Fruit fly (Drosophila melanogaster) whole organism, embryonic: ENCODE data around the gene CG31974.

Source experiments
- Antp ChIP-seq: fragments of 200-800 bp; sonication (Bioruptor generic); optimal IDR thresholded peaks from 3 replicates; lab custom pipeline; 2016; ENCODE audit warnings: missing biosample characterization, missing genetic modification characterization
- CG11085 ChIP-seq: fragments of 200-800 bp; sonication (Bioruptor generic); IDR thresholded peaks from 2 replicates; pipeline ENCODE4 v1.3.6; 2022; ENCODE audit warnings: missing biosample characterization, missing genetic modification characterization
- CG11456 ChIP-seq: fragments of 200-800 bp; sonication (Bioruptor generic); IDR thresholded peaks from 3 replicates; pipeline ENCODE4 v1.3.6; 2022; ENCODE audit warnings: missing biosample characterization, missing genetic modification characterization
- CG11504 ChIP-seq: fragments of 200-800 bp; sonication (Bioruptor generic); optimal IDR thresholded peaks from 3 replicates; lab custom pipeline; 2019; ENCODE audit warnings: missing biosample characterization, mild to moderate bottlenecking, missing genetic modification characterization, moderate library complexity
- CG11560 ChIP-seq: fragments of 200-800 bp; sonication (Bioruptor generic); IDR thresholded peaks from 3 replicates; pipeline ENCODE4 v1.3.6; 2022; ENCODE audit warnings: missing biosample characterization, missing genetic modification characterization
- CG15269 ChIP-seq: fragments of 200-800 bp; sonication (Bioruptor generic); optimal IDR thresholded peaks from 2 replicates; lab custom pipeline; 2018; ENCODE audit warnings: missing biosample characterization, mild to moderate bottlenecking, missing genetic modification characterization, moderate library complexity
- CG15696 ChIP-seq: fragments of 200-800 bp; sonication (Bioruptor generic); optimal IDR thresholded peaks from 2 replicates; lab custom pipeline; 2019; ENCODE audit warnings: missing biosample characterization, mild to moderate bottlenecking, missing genetic modification characterization, moderate library complexity
- CG1602 ChIP-seq: fragments of 200-800 bp; sonication (Bioruptor generic); optimal IDR thresholded peaks from 3 replicates; lab custom pipeline; 2016; ENCODE audit warnings: missing biosample characterization, missing genetic modification characterization
- CG17612 ChIP-seq: fragments of 200-800 bp; sonication (Bioruptor generic); IDR thresholded peaks from 2 replicates; pipeline ENCODE4 v1.3.6; 2022; ENCODE audit warnings: missing biosample characterization, missing genetic modification characterization
- CG1832 ChIP-seq: fragments of 200-800 bp; sonication (Bioruptor generic); optimal IDR thresholded peaks from 2 replicates; lab custom pipeline; 2017; ENCODE audit warnings: missing biosample characterization, mild to moderate bottlenecking, missing genetic modification characterization, inconsistent platforms
- CG2116 ChIP-seq: fragments of 200-800 bp; sonication (Bioruptor generic); optimal IDR thresholded peaks from 3 replicates; lab custom pipeline; 2018; ENCODE audit warnings: missing biosample characterization, mild to moderate bottlenecking, missing genetic modification characterization
- CG31441 ChIP-seq: fragments of 200-800 bp; sonication (Bioruptor generic); IDR thresholded peaks from 2 replicates; pipeline ENCODE4 v1.3.6; 2022; ENCODE audit warnings: missing biosample characterization, missing genetic modification characterization
- CG4282 ChIP-seq: fragments of 200-800 bp; sonication (Bioruptor generic); optimal IDR thresholded peaks from 2 replicates; lab custom pipeline; 2016; ENCODE audit warnings: missing biosample characterization, missing genetic modification characterization
- CG4617 ChIP-seq: fragments of 200-800 bp; sonication (Bioruptor generic); optimal IDR thresholded peaks from 3 replicates; lab custom pipeline; 2016; ENCODE audit warnings: missing biosample characterization, missing genetic modification characterization, borderline replicate concordance
- CG4707 ChIP-seq: fragments of 200-800 bp; sonication (Bioruptor generic); optimal IDR thresholded peaks from 2 replicates; lab custom pipeline; 2018; ENCODE audit warnings: missing biosample characterization, mild to moderate bottlenecking, missing genetic modification characterization, moderate library complexity
- CG7271 ChIP-seq: fragments of 200-800 bp; sonication (Bioruptor generic); optimal IDR thresholded peaks from 2 replicates; lab custom pipeline; 2018; ENCODE audit warnings: missing biosample characterization, mild to moderate bottlenecking, missing genetic modification characterization, moderate library complexity
- CG7928 ChIP-seq: fragments of 200-800 bp; sonication (Bioruptor generic); optimal IDR thresholded peaks from 2 replicates; lab custom pipeline; 2017; ENCODE audit warnings: missing biosample characterization, mild to moderate bottlenecking, missing genetic modification characterization
- CG8089 ChIP-seq: fragments of 200-800 bp; sonication (Bioruptor generic); optimal IDR thresholded peaks from 3 replicates; lab custom pipeline; 2016; ENCODE audit warnings: missing biosample characterization, missing genetic modification characterization
- CG8924 ChIP-seq: fragments of 200-800 bp; optimal IDR thresholded peaks from 3 replicates; lab custom pipeline; 2019; ENCODE audit warnings: missing biosample characterization, mild to moderate bottlenecking, missing genetic modification characterization, moderate library complexity
- CG9215 ChIP-seq: fragments of 200-800 bp; sonication (Bioruptor generic); IDR thresholded peaks from 2 replicates; pipeline ENCODE4 v1.3.6; 2022; ENCODE audit warnings: missing biosample characterization, missing genetic modification characterization
- CG9437 ChIP-seq: fragments of 200-800 bp; sonication (Bioruptor generic); optimal IDR thresholded peaks from 2 replicates; lab custom pipeline; 2018; ENCODE audit warnings: missing biosample characterization, mild to moderate bottlenecking, missing genetic modification characterization
- CHES-1-like ChIP-seq: fragments of 200-800 bp; sonication (Bioruptor generic); optimal IDR thresholded peaks from 2 replicates; lab custom pipeline; 2016; ENCODE audit warnings: missing biosample characterization, missing genetic modification characterization
- Camta ChIP-seq: fragments of 200-800 bp; sonication (Bioruptor generic); optimal IDR thresholded peaks from 2 replicates; lab custom pipeline; 2016; ENCODE audit warnings: missing biosample characterization, missing genetic modification characterization
- CoRest ChIP-seq: fragments of 200-800 bp; sonication (Bioruptor generic); optimal IDR thresholded peaks from 3 replicates; lab custom pipeline; 2018; ENCODE audit warnings: missing biosample characterization, mild to moderate bottlenecking, missing genetic modification characterization, moderate library complexity
- Dll ChIP-seq: fragments of 200-800 bp; sonication (Bioruptor generic); IDR thresholded peaks from 4 replicates; pipeline ENCODE4 v1.3.6; 2022; ENCODE audit warnings: missing biosample characterization, missing genetic modification characterization; ENCODE audit not compliant: partially characterized antibody
- Fer1 ChIP-seq: fragments of 200-800 bp; sonication (Bioruptor generic); optimal IDR thresholded peaks from 2 replicates; lab custom pipeline; 2017; ENCODE audit warnings: missing biosample characterization, mild to moderate bottlenecking, missing genetic modification characterization
- Hr51 ChIP-seq, 2 experiments: fragments of 200-800 bp; sonication (Bioruptor generic); optimal IDR thresholded peaks; 2 replicates in 1 of 2; 3 replicates in 1 of 2; lab custom pipeline; 2016 to 2018; ENCODE audit warnings: missing biosample characterization in 2 of 2, missing genetic modification characterization in 2 of 2, mild to moderate bottlenecking in 1 of 2, moderate library complexity in 1 of 2
- Lhr ChIP-seq: fragments of 200-800 bp; sonication (Bioruptor generic); optimal IDR thresholded peaks from 3 replicates; lab custom pipeline; 2017; ENCODE audit warnings: mild to moderate bottlenecking, missing biosample characterization, missing genetic modification reagents, missing genetic modification characterization
- MESR4 ChIP-seq: fragments of 200-800 bp; sonication (Bioruptor generic); optimal IDR thresholded peaks from 2 replicates; lab custom pipeline; 2018; ENCODE audit warnings: missing biosample characterization, mild to moderate bottlenecking, missing genetic modification characterization, moderate library complexity
- Nf-YA ChIP-seq: fragments of 200-800 bp; sonication (Bioruptor generic); IDR thresholded peaks from 2 replicates; pipeline ENCODE4 v1.3.6; 2022; ENCODE audit warnings: missing biosample characterization, missing genetic modification characterization
- ci ChIP-seq: fragments of 200-800 bp; sonication (Bioruptor generic); IDR thresholded peaks from 3 replicates; pipeline ENCODE4 v1.3.6; 2022; ENCODE audit warnings: missing biosample characterization, missing genetic modification characterization
- dm ChIP-seq: fragments of 200-800 bp; sonication (Bioruptor generic); optimal IDR thresholded peaks from 3 replicates; lab custom pipeline; 2016; ENCODE audit warnings: missing biosample characterization, missing genetic modification characterization
- fd3F ChIP-seq: fragments of 200-800 bp; sonication (Bioruptor generic); optimal IDR thresholded peaks from 2 replicates; lab custom pipeline; 2018; ENCODE audit warnings: missing biosample characterization, mild to moderate bottlenecking, missing genetic modification characterization, moderate library complexity
- fru ChIP-seq: fragments of >200 bp; optimal IDR thresholded peaks from 2 replicates; lab custom pipeline; 2017
- gsb-n ChIP-seq: fragments of 200-800 bp; sonication (Bioruptor generic); optimal IDR thresholded peaks from 3 replicates; lab custom pipeline; 2018; ENCODE audit warnings: missing biosample characterization, mild to moderate bottlenecking, missing genetic modification characterization
- gt ChIP-seq: fragments of 200-800 bp; sonication (Bioruptor generic); IDR thresholded peaks from 2 replicates; pipeline ENCODE4 v1.3.6; 2022; ENCODE audit warnings: missing biosample characterization, missing genetic modification characterization
- hth ChIP-seq: fragments of >200 bp; optimal IDR thresholded peaks from 2 replicates; lab custom pipeline; 2017; ENCODE audit warnings: inconsistent platforms
- mirr ChIP-seq: fragments of 200-800 bp; sonication (Bioruptor generic); optimal IDR thresholded peaks from 3 replicates; lab custom pipeline; 2018; ENCODE audit warnings: missing biosample characterization, mild to moderate bottlenecking, missing genetic modification characterization
- pb ChIP-seq: fragments of 200-800 bp; sonication (Bioruptor generic); optimal IDR thresholded peaks from 3 replicates; lab custom pipeline; 2016; ENCODE audit warnings: missing biosample characterization, missing genetic modification characterization
- phol ChIP-seq: fragments of 200-800 bp; sonication (Bioruptor generic); optimal IDR thresholded peaks from 3 replicates; lab custom pipeline; 2018; ENCODE audit warnings: missing biosample characterization, mild to moderate bottlenecking, missing genetic modification characterization, moderate library complexity
- prd ChIP-seq, 3 experiments: fragments of >200 bp in 2 of 3; fragments of 200-800 bp in 1 of 3; sonication (Bioruptor generic) in 1 of 3; optimal IDR thresholded peaks in 2 of 3; IDR thresholded peaks in 1 of 3; 2 replicates in 2 of 3; 3 replicates in 1 of 3; pipeline versions ENCODE4 v1.3.6 to Lab custom; 2017 to 2022; ENCODE audit warnings: missing biosample characterization in 1 of 3, missing genetic modification characterization in 1 of 3
- pros ChIP-seq: fragments of 200-800 bp; sonication (Bioruptor generic); optimal IDR thresholded peaks from 3 replicates; lab custom pipeline; 2019; ENCODE audit warnings: missing biosample characterization, mild to moderate bottlenecking, missing genetic modification characterization, moderate library complexity
- pum ChIP-seq: fragments of 200-800 bp; sonication (Bioruptor generic); optimal IDR thresholded peaks from 2 replicates; lab custom pipeline; 2016; ENCODE audit warnings: missing biosample characterization, missing genetic modification characterization
- row ChIP-seq: fragments of 200-800 bp; sonication (Bioruptor generic); IDR thresholded peaks from 3 replicates; pipeline ENCODE4 v1.3.6; 2022; ENCODE audit warnings: missing biosample characterization, missing genetic modification characterization
- so ChIP-seq: fragments of 200-800 bp; sonication (Bioruptor generic); IDR thresholded peaks from 3 replicates; pipeline ENCODE4 v1.3.6; 2022; ENCODE audit warnings: missing biosample characterization, missing genetic modification characterization
- sob ChIP-seq: fragments of 200-800 bp; sonication (Bioruptor generic); IDR thresholded peaks from 2 replicates; pipeline ENCODE4 v1.3.6; 2022; ENCODE audit warnings: missing biosample characterization, missing genetic modification characterization
- stwl ChIP-seq: fragments of 200-800 bp; sonication (Bioruptor generic); optimal IDR thresholded peaks from 3 replicates; lab custom pipeline; 2018; ENCODE audit warnings: missing biosample characterization, mild to moderate bottlenecking, missing genetic modification characterization, moderate library complexity
- wor ChIP-seq: fragments of 200-800 bp; sonication (Bioruptor generic); IDR thresholded peaks from 2 replicates; pipeline ENCODE4 v1.3.6; 2022; ENCODE audit warnings: missing biosample characterization, missing genetic modification characterization

CG31974 gene

DNA sequence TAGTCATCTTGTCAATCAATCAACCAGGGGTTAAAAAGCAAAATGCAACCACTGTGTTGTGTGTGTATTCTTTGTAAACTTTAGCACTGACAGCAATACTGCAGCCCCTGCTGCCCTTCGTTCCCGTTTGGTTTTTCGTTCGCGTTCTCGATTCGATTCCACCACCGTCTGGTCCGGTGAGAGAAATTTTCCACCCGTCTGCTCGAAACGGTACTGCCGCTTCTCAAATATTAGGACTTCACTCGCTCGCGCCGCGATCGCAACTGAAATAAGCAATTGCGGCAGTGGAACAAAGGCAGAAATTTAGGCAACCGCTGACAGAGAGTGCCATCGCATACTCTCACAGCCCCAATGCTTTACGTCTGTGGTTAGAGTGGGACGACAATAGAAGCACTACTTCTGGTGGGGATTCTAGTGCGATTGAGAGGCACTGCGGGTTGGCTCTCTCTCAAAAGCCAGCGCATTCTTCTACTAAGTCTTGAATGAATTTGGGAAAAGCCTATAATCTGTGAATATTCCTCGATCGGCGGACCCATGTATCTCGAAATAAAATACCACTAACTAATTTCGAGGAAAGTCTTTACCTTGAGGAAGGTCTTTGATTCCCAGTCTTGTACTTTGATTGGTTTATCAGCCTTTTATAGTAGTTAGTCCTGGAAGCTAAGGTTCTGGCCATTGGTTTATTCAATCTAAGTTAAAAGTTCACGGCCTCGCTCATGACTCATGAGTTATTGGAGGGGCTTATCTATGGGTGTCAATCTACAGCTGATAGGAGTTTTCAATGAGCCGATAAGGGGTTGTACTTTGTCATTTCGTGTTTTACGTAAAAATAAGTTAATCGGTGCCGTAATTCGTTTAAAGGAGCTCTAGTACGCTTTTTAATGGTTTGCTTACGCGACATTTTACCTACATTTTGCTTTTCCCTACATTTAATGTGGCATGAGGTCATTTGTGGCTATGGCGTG lies 13.6 kb downstream of the CG31974 start (continued):
- TF ChIP-seq dm (GFP tag; lab: Kevin White, UChicago) (peak; percentile 11), stwl (tag; lab: Kevin White, UChicago) (peak; percentile 36), so (0 out of 3 replicates have a peak, but pooled peaks have one; percentile 18), CG8924 (peak; percentile 53), CoRest (tag; lab: Kevin White, UChicago) (peak; percentile 23), CG11456 (peak; percentile 51; the same call in 1 of the 3 replicates), CG1602 (GFP tag; lab: Kevin White, UChicago) (no peak), fd3F (GFP tag; lab: Kevin White, UChicago) (no peak), CG11504 (no peak), Nf-YA (GFP tag; lab: Robert Waterston, UW) (no peak), wor (no peak), CHES-1-like (GFP tag; lab: Kevin White, UChicago) (peak; percentile 37), CG15696 (tag; lab: Kevin White, UChicago) (no peak), CG7271 (no peak), Fer1 (peak; percentile 73), CG11085 (GFP tag; lab: Robert Waterston, UW) (no peak), MESR4 (GFP tag; lab: Kevin White, UChicago) (peak; percentile 13), Camta (no peak), CG4617 (GFP tag; lab: Kevin White, UChicago) (no peak), pb (GFP tag; lab: Kevin White, UChicago) (no peak), pros (GFP tag; lab: Kevin White, UChicago) (peak; percentile 70), Antp (GFP tag; lab: Kevin White, UChicago) (no peak), CG15269 (tag; lab: Kevin White, UChicago) (peak; percentile 18), CG7928 (GFP tag; lab: Kevin White, UChicago) (no peak), CG11560 (no peak), CG4707 (GFP tag; lab: Kevin White, UChicago) (peak; percentile 64), CG31441 (GFP tag; lab: Robert Waterston, UW) (peak; percentile 38; the same call in 1 of the 2 replicates), CG2116 (GFP tag; lab: Kevin White, UChicago) (no peak), pum (no peak), gt (GFP tag; lab: Robert Waterston, UW) (no peak), sob (GFP tag; lab: Robert Waterston, UW) (peak; percentile 54; the same call in 1 of the 2 replicates), Dll (GFP tag; lab: Robert Waterston, UW) (no peak; the same call in 3 of the 4 replicates), CG9215 (GFP tag; lab: Robert Waterston, UW) (no peak), row (no peak; the same call in 2 of the 3 replicates), CG8089 (GFP tag; lab: Kevin White, UChicago) (no peak), Hr51 (GFP tag; optimal IDR thresholded peaks at IDR 0.05; lab: Kevin White, UChicago) (no peak), ci (GFP tag; lab: Robert Waterston, UW) (peak; percentile 71; the same call in 2 of the 3 replicates), CG17612 (GFP tag; lab: Robert Waterston, UW) (no peak), fru (no peak), CG4282 (no peak), gsb-n (tag; lab: Kevin White, UChicago) (no peak), CG1832 (GFP tag; lab: Kevin White, UChicago) (peak; percentile 79), prd (optimal IDR thresholded peaks at IDR 0.05; lab: Kevin White, UChicago) (no peak), prd (GFP tag; IDR thresholded peaks at IDR 0.05; lab: Robert Waterston, UW) (no peak), mirr (peak; percentile 78), phol (no peak), hth (no peak), CG9437 (GFP tag; lab: Kevin White, UChicago) (peak; percentile 63), Lhr (GFP tag; lab: Kevin White, UChicago) (no peak)
